Worm (Caenorhabditis elegans) whole organism, young adult: ENCODE data around the gene K01A6.4.

ENCODE experiments used
- F37B4.10 ChIP-seq: fragments of 200-800 bp; sonication (Bioruptor generic); IDR thresholded peaks from 2 replicates; pipeline ENCODE4 v1.3.6; 2022; ENCODE audit warnings: missing genetic modification characterization, missing compliant biosample characterization
- F49E8.2 ChIP-seq: sonication (generic microtip); optimal IDR thresholded peaks from 3 replicates; lab custom pipeline; 2017; ENCODE audit warnings: missing genetic modification characterization, mild to moderate bottlenecking, missing compliant biosample characterization, antibody characterized with exemption, moderate library complexity; ENCODE audit not compliant: insufficient read depth
- aptf-3 ChIP-seq: fragments of 200-800 bp; sonication (Bioruptor generic); IDR thresholded peaks from 2 replicates; pipeline ENCODE4 v1.3.6; 2022; ENCODE audit warnings: missing genetic modification characterization, missing compliant biosample characterization
- atf-7 ChIP-seq: sonication (generic microtip); optimal IDR thresholded peaks from 2 replicates; lab custom pipeline; 2017; ENCODE audit warnings: mild to moderate bottlenecking, missing genetic modification characterization, missing compliant biosample characterization
- pha-4 ChIP-seq: fragments of 150-350 bp; sonication (generic microtip); optimal IDR thresholded peaks from 2 replicates; lab custom pipeline; 2014; ENCODE audit warnings: missing biosample characterization, missing genetic modification reagents, missing genetic modification characterization
- rpc-1 ChIP-seq, 2 experiments: fragments of 150-350 bp in 1 of 2; sonication (generic microtip) in 1 of 2; optimal IDR thresholded peaks; 2 replicates each; lab custom pipeline; 2014 to 2018; ENCODE audit warnings: missing biosample characterization in 1 of 2, missing genetic modification characterization in 1 of 2, missing genetic modification reagents in 1 of 2, missing genotype in 1 of 2
- sea-2 ChIP-seq: fragments of 200-800 bp; sonication (Bioruptor generic); IDR thresholded peaks from 2 replicates; pipeline ENCODE4 v1.3.6; 2022; ENCODE audit warnings: missing genetic modification characterization, missing compliant biosample characterization
- unc-62 ChIP-seq: fragments of 150-350 bp; optimal IDR thresholded peaks from 2 replicates; lab custom pipeline; 2014; ENCODE audit warnings: missing biosample characterization, missing genetic modification reagents, missing genetic modification characterization

DNA sequence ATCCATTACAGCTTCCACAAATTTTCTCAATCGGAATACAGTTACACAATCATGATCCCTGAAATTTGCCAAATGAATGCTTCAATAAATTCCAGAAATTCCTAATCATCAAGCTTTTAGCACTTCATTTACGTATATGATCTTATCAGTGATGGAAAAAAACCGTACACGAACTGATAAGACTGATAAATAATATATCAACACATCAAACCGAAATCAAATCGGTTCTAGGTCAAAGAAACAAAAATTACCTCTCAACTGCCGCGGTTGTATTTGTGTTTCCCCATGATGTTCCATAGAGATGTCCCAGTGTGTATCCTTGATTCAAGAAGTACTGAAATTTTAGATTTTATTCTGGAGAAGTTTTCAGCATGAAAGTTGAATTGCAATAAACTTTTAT lies 31.0 kb upstream of the K01A6.4 start:
- no peak for TF ChIP-seq F37B4.10 (GFP tag; lab: Robert Waterston, UW)
- TF ChIP-seq aptf-3 (GFP tag; lab: Robert Waterston, UW), result no peak
- TF ChIP-seq rpc-1 (optimal IDR thresholded peaks at IDR 0.05; lab: Kevin White, UChicago), result no peak
- no peak for TF ChIP-seq rpc-1 (tag; optimal IDR thresholded peaks at IDR 0.05; lab: Kevin White, UChicago)
- TF ChIP-seq F49E8.2, result no peak
- TF ChIP-seq unc-62 (GFP tag; lab: Kevin White, UChicago), result no peak
- no peak for TF ChIP-seq pha-4 (tag; lab: Kevin White, UChicago)
- TF ChIP-seq atf-7 (tag; lab: Kevin White, UChicago), result no peak
- no peak for TF ChIP-seq sea-2 (GFP tag; lab: Robert Waterston, UW)
